Fruit fly (Drosophila melanogaster) whole organism, adult: ENCODE measurements around the gene Mlp84B.

ENCODE experiments used
- CG12768 ChIP-seq: fragments of 200-800 bp; sonication (Bioruptor generic); optimal IDR thresholded peaks from 2 replicates; lab custom pipeline; 2017; ENCODE audit warnings: missing biosample characterization, missing genetic modification characterization, mild to moderate bottlenecking, moderate library complexity, missing genetic modification reagents
- CG14711 ChIP-seq: fragments of 200-800 bp; sonication (Bioruptor generic); optimal IDR thresholded peaks from 2 replicates; lab custom pipeline; 2018; ENCODE audit warnings: missing biosample characterization, mild to moderate bottlenecking, missing genetic modification characterization, moderate library complexity
- CG1620 ChIP-seq: fragments of 200-800 bp; sonication (Bioruptor generic); optimal IDR thresholded peaks from 2 replicates; lab custom pipeline; 2016; ENCODE audit warnings: missing biosample characterization, missing genetic modification characterization
- Hr96 ChIP-seq: fragments of 200-800 bp; sonication (Bioruptor generic); optimal IDR thresholded peaks from 2 replicates; lab custom pipeline; 2016; ENCODE audit warnings: missing biosample characterization, missing genetic modification characterization
- Mnt ChIP-seq: fragments of 200-800 bp; sonication (Bioruptor generic); optimal IDR thresholded peaks from 2 replicates; lab custom pipeline; 2016; ENCODE audit warnings: missing biosample characterization, mild to moderate bottlenecking, missing genetic modification characterization
- bab1 ChIP-seq: fragments of 200-800 bp; sonication (Bioruptor generic); optimal IDR thresholded peaks from 3 replicates; lab custom pipeline; 2019; ENCODE audit warnings: missing biosample characterization, mild to moderate bottlenecking, missing genetic modification characterization, moderate library complexity
- kay ChIP-seq: fragments of 200-800 bp; sonication (Bioruptor generic); peaks from one replicate; lab custom pipeline; 2016; ENCODE audit warnings: missing biosample characterization, missing genetic modification characterization, borderline replicate concordance
- ovo ChIP-seq: fragments of 200-800 bp; sonication (Bioruptor generic); optimal IDR thresholded peaks from 2 replicates; lab custom pipeline; 2016; ENCODE audit warnings: missing biosample characterization, missing genetic modification characterization

DNA sequence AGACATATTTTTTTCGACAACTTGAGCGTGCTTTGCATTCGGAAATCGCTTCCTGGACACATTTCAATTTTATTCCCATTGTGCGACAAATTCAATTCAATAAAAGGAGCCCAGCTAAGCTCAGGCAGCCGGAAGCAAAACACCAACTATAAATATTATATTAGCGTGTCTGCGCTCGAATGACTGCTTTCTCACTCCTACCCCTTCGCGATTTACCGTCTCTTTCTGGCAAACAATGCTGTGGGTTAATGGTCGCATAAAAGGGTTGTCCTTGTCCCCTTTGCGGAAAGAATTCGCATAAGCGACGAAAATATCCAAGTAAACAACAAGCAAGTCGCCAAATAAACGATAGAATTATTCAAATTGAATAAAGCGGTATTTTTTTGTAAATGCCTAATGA is 13.2 kb downstream of the Mlp84B start:
- TF ChIP-seq ovo (GFP tag; lab: Kevin White, UChicago) (no peak), Mnt (GFP tag; lab: Kevin White, UChicago) (no peak), Hr96 (GFP tag; lab: Kevin White, UChicago) (no peak), CG12768 (no peak), CG14711 (no peak), CG1620 (GFP tag; lab: Kevin White, UChicago) (no peak), kay (GFP tag; lab: Kevin White, UChicago) (no peak), bab1 (GFP tag; lab: Kevin White, UChicago) (no peak)
